Fruit fly (Drosophila melanogaster) whole organism, wandering third instar larva: ENCODE data around the gene CG10352.

Experiments
- Abd-B ChIP-seq: fragments of >200 bp; optimal IDR thresholded peaks from 2 replicates; lab custom pipeline; 2017; ENCODE audit warnings: missing biosample characterization, missing genetic modification characterization
- CG32264 ChIP-seq: fragments of 200-800 bp; sonication (Bioruptor generic); optimal IDR thresholded peaks from 2 replicates; lab custom pipeline; 2016; ENCODE audit warnings: missing biosample characterization, missing genetic modification characterization
- CG9705 ChIP-seq: fragments of 200-800 bp; sonication (Bioruptor generic); optimal IDR thresholded peaks from 2 replicates; lab custom pipeline; 2018; ENCODE audit warnings: missing biosample characterization, mild to moderate bottlenecking, missing genetic modification characterization
- CrebA ChIP-seq: fragments of 200-800 bp; sonication (Bioruptor generic); optimal IDR thresholded peaks from 2 replicates; lab custom pipeline; 2016; ENCODE audit warnings: missing biosample characterization, mild to moderate bottlenecking, missing genetic modification characterization, borderline replicate concordance
- Dfd ChIP-seq: fragments of >200 bp; optimal IDR thresholded peaks from 2 replicates; lab custom pipeline; 2017; ENCODE audit warnings: missing biosample characterization, missing genetic modification characterization
- Dif ChIP-seq: fragments of 200-275, 200-300 bp; sonication (Bioruptor generic); optimal IDR thresholded peaks from 2 replicates; lab custom pipeline; 2018; ENCODE audit warnings: missing biosample characterization, missing genetic modification characterization; ENCODE audit not compliant: partially characterized antibody
- GATAd ChIP-seq: sonication (Bioruptor generic); optimal IDR thresholded peaks from 2 replicates; lab custom pipeline; 2016; ENCODE audit warnings: missing biosample characterization, missing genetic modification characterization
- HLH106 ChIP-seq: fragments of 200-800 bp; optimal IDR thresholded peaks from 3 replicates; lab custom pipeline; 2019; ENCODE audit warnings: missing biosample characterization, mild to moderate bottlenecking, missing genetic modification characterization, moderate library complexity
- Hnf4 ChIP-seq: fragments of 200-800 bp; sonication (Bioruptor generic); optimal IDR thresholded peaks from 2 replicates; lab custom pipeline; 2016; ENCODE audit warnings: missing biosample characterization, mild to moderate bottlenecking, missing genetic modification characterization
- Hr78 ChIP-seq: fragments of >200 bp; optimal IDR thresholded peaks from 2 replicates; lab custom pipeline; 2017; ENCODE audit warnings: missing biosample characterization, missing genetic modification characterization
- Hr83 ChIP-seq: fragments of 200-300 bp; sonication (Bioruptor generic); optimal IDR thresholded peaks from 2 replicates; lab custom pipeline; 2016; ENCODE audit warnings: missing biosample characterization, mild to moderate bottlenecking, missing genetic modification characterization, moderate library complexity; ENCODE audit not compliant: poor library complexity, severe bottlenecking
- Jra ChIP-seq: sonication (Bioruptor generic); optimal IDR thresholded peaks from 2 replicates; lab custom pipeline; 2016; ENCODE audit warnings: missing biosample characterization, missing genetic modification characterization
- Mio ChIP-seq: sonication (Bioruptor generic); optimal IDR thresholded peaks from 2 replicates; lab custom pipeline; 2016; ENCODE audit warnings: missing biosample characterization, missing genetic modification characterization
- Myc ChIP-seq: fragments of >200 bp; optimal IDR thresholded peaks from 2 replicates; lab custom pipeline; 2017
- N ChIP-seq: fragments of >200 bp; optimal IDR thresholded peaks from 2 replicates; lab custom pipeline; 2018; ENCODE audit warnings: missing biosample characterization, missing external identifiers, missing genetic modification characterization
- OdsH ChIP-seq: fragments of 200-800 bp; sonication (Bioruptor generic); optimal IDR thresholded peaks from 2 replicates; lab custom pipeline; 2016; ENCODE audit warnings: missing biosample characterization, mild to moderate bottlenecking, missing genetic modification characterization
- Rel ChIP-seq, 2 experiments: fragments of 200-800 bp; sonication (Bioruptor generic) in 1 of 2; optimal IDR thresholded peaks; 2 replicates in 1 of 2; 3 replicates in 1 of 2; lab custom pipeline; 2016 to 2019; ENCODE audit warnings: mild to moderate bottlenecking in 2 of 2, missing biosample characterization in 2 of 2, missing genetic modification characterization in 2 of 2, moderate library complexity in 1 of 2
- Sp1 ChIP-seq: fragments of 200-800 bp; sonication (Bioruptor generic); optimal IDR thresholded peaks from 3 replicates; lab custom pipeline; 2019; ENCODE audit warnings: missing biosample characterization, mild to moderate bottlenecking, missing genetic modification characterization, moderate library complexity
- Vsx2 ChIP-seq: fragments of 200-300, 225-300 bp; sonication (Bioruptor generic); optimal IDR thresholded peaks from 2 replicates; lab custom pipeline; 2018; ENCODE audit warnings: missing biosample characterization, missing genetic modification characterization; ENCODE audit not compliant: partially characterized antibody
- br ChIP-seq: fragments of 200-800 bp; sonication (Bioruptor generic); optimal IDR thresholded peaks from 2 replicates; lab custom pipeline; 2016; ENCODE audit warnings: missing biosample characterization, missing genetic modification characterization
- brk ChIP-seq: fragments of 200-800 bp; sonication (Bioruptor generic); optimal IDR thresholded peaks from 2 replicates; lab custom pipeline; 2016; ENCODE audit warnings: missing biosample characterization, mild to moderate bottlenecking, missing genetic modification characterization
- dl ChIP-seq, 2 experiments: fragments of 175-275, 200-275 bp in 1 of 2; fragments of 200-275 bp in 1 of 2; sonication (Bioruptor generic); optimal IDR thresholded peaks; lab custom pipeline; 2018; ENCODE audit warnings: mild to moderate bottlenecking in 2 of 2, missing biosample characterization in 2 of 2, missing genetic modification characterization in 2 of 2, moderate library complexity in 2 of 2; ENCODE audit not compliant: partially characterized antibody in 2 of 2, insufficient read depth in 1 of 2
- dmrt93B ChIP-seq: fragments of 200-800 bp; sonication (Bioruptor generic); optimal IDR thresholded peaks from 2 replicates; lab custom pipeline; 2018; ENCODE audit warnings: missing biosample characterization, mild to moderate bottlenecking, missing genetic modification characterization
- dsf ChIP-seq: sonication (Bioruptor generic); optimal IDR thresholded peaks from 2 replicates; lab custom pipeline; 2016; ENCODE audit warnings: missing biosample characterization, missing genetic modification characterization, borderline replicate concordance
- ey ChIP-seq: fragments of 200-800 bp; sonication (Bioruptor generic); optimal IDR thresholded peaks from 2 replicates; lab custom pipeline; 2016; ENCODE audit warnings: missing biosample characterization, missing genetic modification characterization
- foxo ChIP-seq, 2 experiments: fragments of 200-800 bp; sonication (Bioruptor generic); optimal IDR thresholded peaks; 2 replicates in 1 of 2; 3 replicates in 1 of 2; lab custom pipeline; 2016 to 2017; ENCODE audit warnings: missing biosample characterization in 2 of 2, missing genetic modification characterization in 2 of 2
- fru ChIP-seq: fragments of 200-800 bp; sonication (Bioruptor generic); optimal IDR thresholded peaks from 3 replicates; lab custom pipeline; 2016; ENCODE audit warnings: missing biosample characterization, mild to moderate bottlenecking, missing genetic modification characterization
- h ChIP-seq: fragments of 200-800 bp; sonication (Bioruptor generic); optimal IDR thresholded peaks from 3 replicates; lab custom pipeline; 2016; ENCODE audit warnings: missing biosample characterization, mild to moderate bottlenecking, missing genetic modification characterization
- jim ChIP-seq: fragments of 175-275, 200-325 bp; sonication (Bioruptor generic); optimal IDR thresholded peaks from 2 replicates; lab custom pipeline; 2016; ENCODE audit warnings: missing biosample characterization, mild to moderate bottlenecking, missing genetic modification characterization
- lola ChIP-seq: fragments of >200 bp; optimal IDR thresholded peaks from 2 replicates; lab custom pipeline; 2017; ENCODE audit warnings: missing biosample characterization, missing genetic modification characterization
- pan ChIP-seq: fragments of >200 bp; optimal IDR thresholded peaks from 2 replicates; lab custom pipeline; 2017
- psq ChIP-seq: fragments of 200-800 bp; sonication (Bioruptor generic); optimal IDR thresholded peaks from 3 replicates; lab custom pipeline; 2017; ENCODE audit warnings: missing biosample characterization, mild to moderate bottlenecking, missing genetic modification characterization, moderate library complexity
- rgr ChIP-seq: fragments of 200-800 bp; sonication (Bioruptor generic); optimal IDR thresholded peaks from 3 replicates; lab custom pipeline; 2016; ENCODE audit warnings: missing biosample characterization, mild to moderate bottlenecking, missing genetic modification characterization
- sage ChIP-seq: fragments of 200-800 bp; sonication (Bioruptor generic); optimal IDR thresholded peaks from 2 replicates; lab custom pipeline; 2016; ENCODE audit warnings: missing biosample characterization, mild to moderate bottlenecking, missing genetic modification characterization
- sv ChIP-seq: fragments of 200-800 bp; sonication (Bioruptor generic); optimal IDR thresholded peaks from 3 replicates; lab custom pipeline; 2016; ENCODE audit warnings: missing biosample characterization, missing genetic modification characterization
- tai ChIP-seq: sonication (Bioruptor generic); optimal IDR thresholded peaks from 2 replicates; lab custom pipeline; 2016; ENCODE audit warnings: missing biosample characterization, missing genetic modification characterization
- usp ChIP-seq: fragments of >200 bp; optimal IDR thresholded peaks from 2 replicates; lab custom pipeline; 2017; ENCODE audit warnings: missing biosample characterization, missing genetic modification characterization
- woc ChIP-seq: sonication (Bioruptor generic); optimal IDR thresholded peaks from 2 replicates; lab custom pipeline; 2016; ENCODE audit warnings: missing biosample characterization, mild to moderate bottlenecking, missing genetic modification characterization

The CG10352 gene

dm6 chrX:11923698-11924097 is 46.7 kb upstream of the CG10352 start:
- TF ChIP-seq Myc (no peak), tai (GFP tag; lab: Kevin White, UChicago) (no peak), dmrt93B (GFP tag; lab: Kevin White, UChicago) (no peak), rgr (no peak), Dif (GFP tag; lab: Kevin White, UChicago) (no peak), psq (no peak), HLH106 (tag; lab: Kevin White, UChicago) (no peak), Rel (GFP tag; optimal IDR thresholded peaks at IDR 0.05; lab: Kevin White, UChicago) (no peak), Rel (tag; optimal IDR thresholded peaks at IDR 0.05; lab: Kevin White, UChicago) (peak; percentile 25), fru (no peak)

dm6 chrX:11922650-11923237 is 45.8 kb upstream of the CG10352 start:
- no peak for TF ChIP-seq GATAd (GFP tag; lab: Kevin White, UChicago)
- TF ChIP-seq sage (GFP tag; lab: Kevin White, UChicago), result peak; percentile 17
- no peak for TF ChIP-seq pan (lab: Kevin White, UChicago)
- no peak for TF ChIP-seq Jra
- peak; percentile 2 for TF ChIP-seq Hnf4 (GFP tag; lab: Kevin White, UChicago)
- TF ChIP-seq Hr78 (GFP tag; lab: Kevin White, UChicago), result no peak
- no peak for TF ChIP-seq Rel (GFP tag; optimal IDR thresholded peaks at IDR 0.05; lab: Kevin White, UChicago)
- TF ChIP-seq Rel (tag; optimal IDR thresholded peaks at IDR 0.05; lab: Kevin White, UChicago), result peak; percentile 94

- peak; percentile 85 for TF ChIP-seq h
- no peak for TF ChIP-seq N (GFP tag; lab: Kevin White, UChicago)
- no peak for TF ChIP-seq Hr78 (GFP tag; lab: Kevin White, UChicago)
- peak; percentile 77 for TF ChIP-seq Hnf4 (GFP tag; lab: Kevin White, UChicago)
- TF ChIP-seq brk (GFP tag; lab: Kevin White, UChicago), result peak; percentile 71
- TF ChIP-seq tai (GFP tag; lab: Kevin White, UChicago), result no peak
- TF ChIP-seq Rel (GFP tag; optimal IDR thresholded peaks at IDR 0.05; lab: Kevin White, UChicago), result no peak
- peak; percentile 69 for TF ChIP-seq Rel (tag; optimal IDR thresholded peaks at IDR 0.05; lab: Kevin White, UChicago)
- TF ChIP-seq Vsx2 (GFP tag; lab: Kevin White, UChicago), result no peak
- TF ChIP-seq GATAd (GFP tag; lab: Kevin White, UChicago), result no peak
- no peak for TF ChIP-seq Dfd
- peak; percentile 69 for TF ChIP-seq woc (GFP tag; lab: Kevin White, UChicago)
- TF ChIP-seq br, result peak; percentile 74
- peak; percentile 75 for TF ChIP-seq ey (GFP tag; lab: Kevin White, UChicago)
- no peak for TF ChIP-seq pan (lab: Kevin White, UChicago)
- peak; percentile 87 for TF ChIP-seq OdsH (GFP tag; lab: Kevin White, UChicago)
- TF ChIP-seq fru, result peak; percentile 85
- TF ChIP-seq Abd-B (GFP tag; lab: Kevin White, UChicago), result no peak
- TF ChIP-seq Sp1 (GFP tag; lab: Kevin White, UChicago), result peak; percentile 93
- peak; percentile 42 for TF ChIP-seq CrebA (GFP tag; lab: Kevin White, UChicago)
- no peak for TF ChIP-seq jim
- TF ChIP-seq Myc, result no peak
- TF ChIP-seq CG32264 (GFP tag; lab: Kevin White, UChicago), result peak; percentile 0
- no peak for TF ChIP-seq Hr83
- TF ChIP-seq usp (GFP tag; lab: Kevin White, UChicago), result no peak
- peak; percentile 72 for TF ChIP-seq psq
- no peak for TF ChIP-seq Dif (GFP tag; lab: Kevin White, UChicago)
- TF ChIP-seq sage (GFP tag; lab: Kevin White, UChicago), result no peak
- peak; percentile 72 for TF ChIP-seq dmrt93B (GFP tag; lab: Kevin White, UChicago)
- TF ChIP-seq dsf (GFP tag; lab: Kevin White, UChicago), result no peak
- TF ChIP-seq dl (GFP tag; optimal IDR thresholded peaks at IDR 0.05; lab: Kevin White, UChicago; ENCODE audit: insufficient read depth in 1 of 2, partially characterized antibody in 2 of 2), result no peak
- peak; percentile 81 for TF ChIP-seq rgr
- peak; percentile 72 for TF ChIP-seq sv (GFP tag; lab: Kevin White, UChicago)
- TF ChIP-seq CG9705 (GFP tag; lab: Kevin White, UChicago), result peak; percentile 83
- peak in 1 of 2 experiments; percentile 85 for TF ChIP-seq foxo (GFP tag; optimal IDR thresholded peaks at IDR 0.05; lab: Kevin White, UChicago)
- peak; percentile 92 for TF ChIP-seq HLH106 (tag; lab: Kevin White, UChicago)
- peak; percentile 24 for TF ChIP-seq Jra
- TF ChIP-seq Mio (GFP tag; lab: Kevin White, UChicago), result no peak
- no peak for TF ChIP-seq lola (GFP tag; lab: Kevin White, UChicago)
Measured at dm6 chrX:11920959-11921358, 44.0 kb upstream of the CG10352 start.
